Fruit fly (Drosophila melanogaster) whole organism, embryonic: Measurements from ENCODE around the gene Gclc.

Experiments
- Antp ChIP-seq: fragments of 200-800 bp; sonication (Bioruptor generic); optimal IDR thresholded peaks from 3 replicates; lab custom pipeline; 2016; ENCODE audit warnings: missing biosample characterization, missing genetic modification characterization
- B-H2 ChIP-seq: fragments of 200-800 bp; sonication (Bioruptor generic); optimal IDR thresholded peaks from 2 replicates; lab custom pipeline; 2018; ENCODE audit warnings: missing biosample characterization, mild to moderate bottlenecking, missing genetic modification characterization
- CG12942 ChIP-seq: fragments of 200-800 bp; sonication (Bioruptor generic); optimal IDR thresholded peaks from 3 replicates; lab custom pipeline; 2016; ENCODE audit warnings: missing biosample characterization, missing genetic modification characterization
- CG14860 ChIP-seq: fragments of 200-800 bp; sonication (Bioruptor generic); IDR thresholded peaks from 3 replicates; pipeline ENCODE4 v1.3.6; 2022; ENCODE audit warnings: missing biosample characterization, missing genetic modification characterization; ENCODE audit not compliant: partially characterized antibody
- CG17912 ChIP-seq: fragments of 200-800 bp; sonication (Bioruptor generic); optimal IDR thresholded peaks from 2 replicates; lab custom pipeline; 2018; ENCODE audit warnings: missing biosample characterization, mild to moderate bottlenecking, missing genetic modification characterization
- CG2199 ChIP-seq: fragments of 200-800 bp; sonication (Bioruptor generic); IDR thresholded peaks from 3 replicates; pipeline ENCODE4 v1.3.6; 2022; ENCODE audit warnings: missing biosample characterization, missing genetic modification characterization
- CG32772 ChIP-seq: fragments of 200-800 bp; sonication (Bioruptor generic); IDR thresholded peaks from 2 replicates; pipeline ENCODE4 v1.3.6; 2022; ENCODE audit warnings: missing biosample characterization, missing genetic modification characterization
- CG34224 ChIP-seq: fragments of 200-800 bp; sonication (Bioruptor generic); IDR thresholded peaks from 3 replicates; pipeline ENCODE4 v1.3.6; 2022; ENCODE audit warnings: missing biosample characterization, missing genetic modification characterization; ENCODE audit not compliant: partially characterized antibody
- CG34376 ChIP-seq: fragments of 200-800 bp; sonication (Bioruptor generic); optimal IDR thresholded peaks from 2 replicates; lab custom pipeline; 2018; ENCODE audit warnings: missing biosample characterization, mild to moderate bottlenecking, missing genetic modification characterization
- CG4360 ChIP-seq: fragments of 200-800 bp; sonication (Bioruptor generic); IDR thresholded peaks from 2 replicates; pipeline ENCODE4 v1.3.6; 2022; ENCODE audit warnings: missing biosample characterization, missing genetic modification characterization
- CG6854 ChIP-seq: fragments of 200-800 bp; sonication (Bioruptor generic); optimal IDR thresholded peaks from 3 replicates; lab custom pipeline; 2017; ENCODE audit warnings: missing biosample characterization, mild to moderate bottlenecking, missing genetic modification characterization
- CG8478 ChIP-seq: fragments of >200 bp; optimal IDR thresholded peaks from 2 replicates; lab custom pipeline; 2018
- CTCF ChIP-seq: fragments of 200-800 bp; sonication (Bioruptor generic); optimal IDR thresholded peaks from 2 replicates; lab custom pipeline; 2017; ENCODE audit warnings: missing biosample characterization, mild to moderate bottlenecking, missing genetic modification characterization, moderate library complexity
- Camta ChIP-seq: fragments of 200-800 bp; sonication (Bioruptor generic); optimal IDR thresholded peaks from 2 replicates; lab custom pipeline; 2016; ENCODE audit warnings: missing biosample characterization, missing genetic modification characterization
- Dip2 ChIP-seq: fragments of 200-800 bp; sonication (Bioruptor generic); IDR thresholded peaks from 2 replicates; pipeline ENCODE4 v1.3.6; 2022; ENCODE audit warnings: missing biosample characterization, missing genetic modification characterization
- Drgx ChIP-seq: fragments of 200-800 bp; sonication (Bioruptor generic); IDR thresholded peaks from 2 replicates; pipeline ENCODE4 v1.3.6; 2022; ENCODE audit warnings: missing biosample characterization, missing genetic modification characterization
- HLHmδ ChIP-seq: fragments of 200-800 bp; sonication (Bioruptor generic); optimal IDR thresholded peaks from 2 replicates; lab custom pipeline; 2018; ENCODE audit warnings: missing biosample characterization, mild to moderate bottlenecking, missing genetic modification characterization, moderate library complexity
- Med ChIP-seq: fragments of 200-800 bp; sonication (Bioruptor generic); peaks from one replicate; lab custom pipeline; 2016; ENCODE audit warnings: missing biosample characterization, missing genetic modification characterization, mild to moderate bottlenecking, inconsistent platforms, moderate library complexity
- Neu2 ChIP-seq: fragments of 200-800 bp; sonication (Bioruptor generic); optimal IDR thresholded peaks from 3 replicates; lab custom pipeline; 2016; ENCODE audit warnings: missing biosample characterization, missing genetic modification characterization, borderline replicate concordance
- Opbp ChIP-seq: fragments of 200-800 bp; sonication (Bioruptor generic); IDR thresholded peaks from 3 replicates; pipeline ENCODE4 v1.3.6; 2022; ENCODE audit warnings: missing biosample characterization, missing genetic modification characterization; ENCODE audit not compliant: partially characterized antibody
- Pdp1 ChIP-seq, 2 experiments: fragments of 200-800 bp; sonication (Bioruptor generic); optimal IDR thresholded peaks; 3 replicates each; lab custom pipeline; 2016; ENCODE audit warnings: missing biosample characterization in 2 of 2, missing genetic modification characterization in 2 of 2, mild to moderate bottlenecking in 1 of 2, moderate library complexity in 1 of 2
- Sry-β ChIP-seq: fragments of 200-800 bp; sonication (Bioruptor generic); optimal IDR thresholded peaks from 2 replicates; lab custom pipeline; 2018; ENCODE audit warnings: missing biosample characterization, mild to moderate bottlenecking, missing genetic modification characterization, moderate library complexity
- Trl ChIP-seq, 3 experiments: fragments of >200 bp in 2 of 3; fragments of 200-800 bp in 1 of 3; sonication (Bioruptor generic) in 1 of 3; optimal IDR thresholded peaks; 2 replicates in 1 of 3; 3 replicates in 2 of 3; lab custom pipeline; 2016 to 2017; ENCODE audit warnings: missing biosample characterization in 1 of 3, missing genetic modification characterization in 1 of 3
- bsh ChIP-seq, 2 experiments: fragments of 200-800 bp; sonication (Bioruptor generic); optimal IDR thresholded peaks; 2 replicates each; lab custom pipeline; 2017 to 2018; ENCODE audit warnings: mild to moderate bottlenecking in 2 of 2, missing biosample characterization in 2 of 2, missing genetic modification characterization in 2 of 2, moderate library complexity in 1 of 2
- cg ChIP-seq: fragments of 200-800 bp; sonication (Bioruptor generic); optimal IDR thresholded peaks from 3 replicates; lab custom pipeline; 2019; ENCODE audit warnings: missing biosample characterization, mild to moderate bottlenecking, missing genetic modification characterization, moderate library complexity
- chm ChIP-seq: fragments of 200-800 bp; sonication (Bioruptor generic); IDR thresholded peaks from 2 replicates; pipeline ENCODE4 v1.3.6; 2022; ENCODE audit warnings: missing biosample characterization, missing genetic modification characterization
- ci ChIP-seq: fragments of 200-800 bp; sonication (Bioruptor generic); IDR thresholded peaks from 3 replicates; pipeline ENCODE4 v1.3.6; 2022; ENCODE audit warnings: missing biosample characterization, missing genetic modification characterization
- eve ChIP-seq, 2 experiments: fragments of >200 bp; optimal IDR thresholded peaks; 2 replicates each; lab custom pipeline; 2017; ENCODE audit warnings: missing biosample characterization in 2 of 2, missing genetic modification characterization in 2 of 2
- ewg ChIP-seq: fragments of 200-800 bp; sonication (Bioruptor generic); optimal IDR thresholded peaks from 3 replicates; lab custom pipeline; 2017; ENCODE audit warnings: mild to moderate bottlenecking, missing biosample characterization, missing genetic modification reagents, missing genetic modification characterization
- mld ChIP-seq: fragments of 200-800 bp; sonication (Bioruptor generic); IDR thresholded peaks from 3 replicates; pipeline ENCODE4 v1.3.6; 2022; ENCODE audit warnings: missing biosample characterization, missing genetic modification characterization; ENCODE audit not compliant: partially characterized antibody
- nom ChIP-seq: fragments of 200-800 bp; sonication (Bioruptor generic); optimal IDR thresholded peaks from 2 replicates; lab custom pipeline; 2017; ENCODE audit warnings: missing biosample characterization, missing genetic modification characterization, mild to moderate bottlenecking, moderate library complexity, missing genetic modification reagents
- rib ChIP-seq: fragments of 200-800 bp; sonication (Bioruptor generic); IDR thresholded peaks from 2 replicates; pipeline ENCODE4 v1.3.6; 2022; ENCODE audit warnings: missing biosample characterization, missing genetic modification characterization
- ro ChIP-seq: fragments of 200-800 bp; sonication (Bioruptor generic); IDR thresholded peaks from 2 replicates; pipeline ENCODE4 v1.3.6; 2022; ENCODE audit warnings: missing biosample characterization, missing genetic modification characterization
- sqz ChIP-seq: fragments of 200-800 bp; sonication (Bioruptor generic); optimal IDR thresholded peaks from 3 replicates; lab custom pipeline; 2018; ENCODE audit warnings: missing biosample characterization, mild to moderate bottlenecking, missing genetic modification characterization
- stc ChIP-seq: fragments of 200-800 bp; sonication (Bioruptor generic); IDR thresholded peaks from 2 replicates; pipeline ENCODE4 v1.3.6; 2022; ENCODE audit warnings: missing biosample characterization, missing genetic modification characterization
- vvl ChIP-seq: fragments of 200-800 bp; sonication (Bioruptor generic); IDR thresholded peaks from 2 replicates; pipeline ENCODE4 v1.3.6; 2022; ENCODE audit warnings: missing biosample characterization, missing genetic modification characterization
- yki ChIP-seq: fragments of >200 bp; optimal IDR thresholded peaks from 3 replicates; lab custom pipeline; 2018

The Gclc gene

DNA sequence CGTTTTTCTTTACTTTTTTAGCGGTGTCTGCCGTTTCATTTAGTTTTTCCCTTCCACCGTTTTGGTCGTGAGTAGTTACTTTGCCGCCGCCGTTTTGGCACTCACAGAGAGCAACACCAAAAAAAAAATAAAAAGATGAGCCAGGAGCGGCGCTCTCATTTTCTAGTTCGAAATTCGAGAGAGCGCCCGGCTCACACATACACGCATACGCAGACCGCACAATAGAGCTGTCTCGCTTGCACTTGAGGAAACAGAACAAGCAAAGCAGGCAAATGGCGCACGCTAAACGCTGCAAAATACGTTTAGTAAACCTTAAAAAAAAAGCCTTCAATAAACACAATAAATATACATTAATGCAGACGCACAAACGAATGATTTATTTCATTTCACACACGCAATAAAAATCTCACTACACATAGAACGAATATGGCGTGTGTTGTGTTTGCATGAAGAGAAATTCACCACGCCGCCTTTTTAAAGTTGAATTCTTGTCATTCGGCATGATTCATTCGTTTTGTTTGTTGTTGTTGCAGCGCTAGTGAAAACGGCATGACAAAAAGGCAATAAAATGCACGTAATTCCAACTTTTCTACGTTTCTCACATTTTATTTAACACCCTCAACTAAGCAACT is 59.2 kb downstream of the Gclc start (continued):
- TF ChIP-seq vvl (GFP tag; lab: Robert Waterston, UW), result peak; percentile 35; the same call in 1 of the 2 replicates
- TF ChIP-seq CG12942 (GFP tag; lab: Kevin White, UChicago), result no peak
- TF ChIP-seq B-H2 (GFP tag; lab: Kevin White, UChicago), result peak; percentile 14
- TF ChIP-seq sqz, result peak; percentile 87
- TF ChIP-seq ci (GFP tag; lab: Robert Waterston, UW), result 0 out of 3 replicates have a peak, but pooled peaks have one; percentile 33
- TF ChIP-seq CG32772 (GFP tag; lab: Robert Waterston, UW), result peak; percentile 43; the same call in 1 of the 2 replicates
- no peak for TF ChIP-seq Camta (GFP tag; lab: Kevin White, UChicago)
- peak; percentile 75 for TF ChIP-seq CG8478 (lab: Kevin White, UChicago)
- peak; percentile 32; the same call in 1 of the 3 replicates for TF ChIP-seq CG34224
- TF ChIP-seq cg (GFP tag; lab: Kevin White, UChicago), result peak; percentile 87
- peak; percentile 44; the same call in 1 of the 2 replicates for TF ChIP-seq rib
- peak; percentile 84 to 90 for TF ChIP-seq Trl (optimal IDR thresholded peaks at IDR 0.05; lab: Kevin White, UChicago)
- TF ChIP-seq Trl (GFP tag; optimal IDR thresholded peaks at IDR 0.05; lab: Kevin White, UChicago), result no peak
- TF ChIP-seq nom (GFP tag; lab: Kevin White, UChicago), result peak; percentile 61
- TF ChIP-seq Opbp (GFP tag; lab: Robert Waterston, UW), result no peak
- peak in 1 of 2 experiments; percentile 22 for TF ChIP-seq bsh (GFP tag; optimal IDR thresholded peaks at IDR 0.05; lab: Kevin White, UChicago)
- peak; percentile 63 for TF ChIP-seq CG4360 (GFP tag; lab: Robert Waterston, UW)
- 0 out of 2 replicates have a peak, but pooled peaks have one; percentile 23 for TF ChIP-seq chm (GFP tag; lab: Robert Waterston, UW)
- TF ChIP-seq Med (GFP tag; lab: Kevin White, UChicago), result peak; percentile 70
- TF ChIP-seq yki (lab: Kevin White, UChicago), result peak; percentile 41
- no peak for TF ChIP-seq Antp (GFP tag; lab: Kevin White, UChicago)
- peak; percentile 38 for TF ChIP-seq ewg (GFP tag; lab: Kevin White, UChicago)
- TF ChIP-seq ro (GFP tag; lab: Robert Waterston, UW), result no peak
- peak; percentile 42 for TF ChIP-seq HLHmδ (GFP tag; lab: Kevin White, UChicago)
- TF ChIP-seq CG34376 (GFP tag; lab: Kevin White, UChicago), result peak; percentile 7
- peak; percentile 58 for TF ChIP-seq Drgx (GFP tag; lab: Robert Waterston, UW)
- TF ChIP-seq, all 482 proteins: peak for 28

DNA sequence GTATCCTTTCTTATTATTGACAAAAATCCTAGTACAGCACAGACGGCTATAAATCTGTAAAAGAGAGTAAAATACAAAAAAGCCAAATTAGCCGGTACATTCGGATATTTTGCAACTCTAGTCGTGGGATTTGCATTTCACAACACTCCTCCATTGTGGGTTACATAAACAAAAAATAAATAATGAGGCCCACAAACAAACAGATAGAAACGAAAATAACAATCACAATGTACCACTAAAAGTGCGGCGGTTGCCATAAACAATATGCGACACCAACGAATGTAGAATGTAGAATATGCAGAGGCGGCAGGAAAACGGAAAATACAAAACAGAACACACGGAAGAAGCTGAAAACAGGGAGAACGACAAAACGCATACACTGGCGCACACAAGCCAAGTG is 59.9 kb downstream of the Gclc start:
- TF ChIP-seq Sry-β (no peak), CTCF (GFP tag; lab: Kevin White, UChicago) (peak; percentile 43), eve (GFP tag; optimal IDR thresholded peaks at IDR 0.05; lab: Kevin White, UChicago) (peak in 1 of 2 experiments; percentile 60), CG17912 (GFP tag; lab: Kevin White, UChicago) (no peak), CG6854 (GFP tag; lab: Kevin White, UChicago) (no peak), Pdp1 (GFP tag; optimal IDR thresholded peaks at IDR 0.05; lab: Kevin White, UChicago) (peak in 1 of 2 experiments; percentile 89), CG14860 (no peak), CG2199 (GFP tag; lab: Robert Waterston, UW) (0 out of 3 replicates have a peak, but pooled peaks have one; percentile 44), stc (no peak), Dip2 (GFP tag; lab: Robert Waterston, UW) (no peak), Med (GFP tag; lab: Kevin White, UChicago) (peak; percentile 33), Neu2 (GFP tag; lab: Kevin White, UChicago) (peak; percentile 58), mld (GFP tag; lab: Robert Waterston, UW) (no peak)
